Fruit fly (Drosophila melanogaster): ENCODE data around the gene CG17272.
A peak's percentile ranks its signal among the peaks of the same experiment; 100 is the strongest.

The CG17272 gene

DNA sequence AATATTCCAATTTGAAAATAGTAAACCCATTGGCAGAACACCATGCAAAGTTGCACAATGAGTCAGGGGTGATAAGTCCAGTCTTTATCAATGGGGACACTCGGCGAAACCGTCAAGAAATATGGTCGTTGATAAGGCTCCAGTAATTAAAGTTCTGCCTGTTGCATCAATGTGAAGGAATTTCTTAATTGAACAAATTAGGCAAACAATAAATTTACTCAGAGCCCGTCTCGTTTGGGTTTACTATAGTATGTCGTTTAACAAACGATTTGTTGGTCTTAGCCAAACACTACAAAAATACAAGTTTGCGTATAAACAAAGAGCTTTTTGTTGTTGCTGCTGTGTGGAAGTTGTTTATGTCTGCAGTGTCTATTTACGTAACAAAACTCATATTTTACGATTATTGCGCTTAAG is 10.7 kb upstream of the CG17272 start (continued):
- TF ChIP-seq klu (GFP tag; IDR thresholded peaks at IDR 0.05) (no peak), bigmax (GFP tag; optimal IDR thresholded peaks at IDR 0.05) (no peak), Fer3 (tag; optimal IDR thresholded peaks at IDR 0.05) (peak; percentile 58), Doc3 (GFP tag; IDR thresholded peaks at IDR 0.05; ENCODE audit: partially characterized antibody) (no peak), CG5180 (GFP tag; optimal IDR thresholded peaks at IDR 0.05) (peak; percentile 33), CG12219 (GFP tag; optimal IDR thresholded peaks at IDR 0.05) (peak; percentile 62), CG12659 (GFP tag; optimal IDR thresholded peaks at IDR 0.05) (peak; percentile 34), org-1 (GFP tag; optimal IDR thresholded peaks at IDR 0.05) (peak; percentile 49), CG6272 (GFP tag; IDR thresholded peaks at IDR 0.05) (no peak), CG15696 (tag; optimal IDR thresholded peaks at IDR 0.05) (no peak), CG15479 (GFP tag; optimal IDR thresholded peaks at IDR 0.05) (no peak), prd (optimal IDR thresholded peaks at IDR 0.05) (no peak), prd (GFP tag; IDR thresholded peaks at IDR 0.05) (no peak), so (GFP tag; IDR thresholded peaks at IDR 0.05) (no peak), tap (tag; optimal IDR thresholded peaks at IDR 0.05) (peak; percentile 8), H15 (GFP tag; IDR thresholded peaks at IDR 0.05) (no peak), cato (GFP tag; optimal IDR thresholded peaks at IDR 0.05; ENCODE audit: borderline replicate concordance) (peak; percentile 26), CG12391 (tag; optimal IDR thresholded peaks at IDR 0.05) (no peak), unpg (GFP tag; optimal IDR thresholded peaks at IDR 0.05) (peak; percentile 69), CG18599 (GFP tag; optimal IDR thresholded peaks at IDR 0.05) (peak; percentile 40), Xbp1 (GFP tag; optimal IDR thresholded peaks at IDR 0.05) (no peak), Opbp (GFP tag; IDR thresholded peaks at IDR 0.05; ENCODE audit: partially characterized antibody) (no peak), Sry-β (GFP tag; optimal IDR thresholded peaks at IDR 0.05) (peak; percentile 52), CG10565 (GFP tag; optimal IDR thresholded peaks at IDR 0.05) (no peak), z (GFP tag; IDR thresholded peaks at IDR 0.05) (0 out of 3 replicates have a peak, but pooled peaks have one; percentile 11), CG43689 (GFP tag; IDR thresholded peaks at IDR 0.05) (no peak), CG11456 (GFP tag; IDR thresholded peaks at IDR 0.05) (0 out of 3 replicates have a peak, but pooled peaks have one; percentile 67), Asciz (GFP tag; optimal IDR thresholded peaks at IDR 0.05) (peak; percentile 76), bsh (GFP tag; optimal IDR thresholded peaks at IDR 0.05) (peak in 1 of 2 experiments; percentile 44), pita (GFP tag; optimal IDR thresholded peaks at IDR 0.05) (no peak), Vsx1 (GFP tag; optimal IDR thresholded peaks at IDR 0.05) (peak; percentile 50), bcd (GFP tag; optimal IDR thresholded peaks at IDR 0.05) (peak; percentile 33), ato (GFP tag; IDR thresholded peaks at IDR 0.05; ENCODE audit: partially characterized antibody) (no peak), slp2 (GFP tag; optimal IDR thresholded peaks at IDR 0.05) (no peak), CG30403 (GFP tag; optimal IDR thresholded peaks at IDR 0.05) (no peak), CG14710 (tag; optimal IDR thresholded peaks at IDR 0.05) (no peak), CG11560 (tag; IDR thresholded peaks at IDR 0.05) (no peak), tna (GFP tag; IDR thresholded peaks at IDR 0.05; ENCODE audit: partially characterized antibody) (no peak), slbo (GFP tag; IDR thresholded peaks at IDR 0.05) (no peak), CG9727 (GFP tag; optimal IDR thresholded peaks at IDR 0.05) (no peak), CG42726 (GFP tag; IDR thresholded peaks at IDR 0.05; ENCODE audit: partially characterized antibody) (no peak), Scr (GFP tag; IDR thresholded peaks at IDR 0.05; ENCODE audit: partially characterized antibody) (no peak), dimm (GFP tag; IDR thresholded peaks at IDR 0.05) (no peak), corto (GFP tag; optimal IDR thresholded peaks at IDR 0.05) (no peak), Eip74EF (GFP tag; optimal IDR thresholded peaks at IDR 0.05) (peak in 1 of 2 experiments; percentile 1), hkb (optimal IDR thresholded peaks at IDR 0.05) (no peak), hkb (GFP tag; IDR thresholded peaks at IDR 0.05) (peak; percentile 59), ewg (GFP tag; optimal IDR thresholded peaks at IDR 0.05) (peak; percentile 24), CG9817 (tag; optimal IDR thresholded peaks at IDR 0.05) (peak; percentile 36), zfh1 (GFP tag; IDR thresholded peaks at IDR 0.05) (no peak)
